Worm (Caenorhabditis elegans): ENCODE measurements around the gene F56D6.21.

The F56D6.21 gene

ce11 chrIV:3873706-3874105 is 31.0 kb upstream of the F56D6.21 start, which contains the start of gene F37C4.5:
TSS of gene F37C4.5 (minus strand) at chrIV:3873806.
- TF ChIP-seq ceh-9 (tag; optimal IDR thresholded peaks at IDR 0.05), result no peak
- TF ChIP-seq hlh-30 (tag; optimal IDR thresholded peaks at IDR 0.05; ENCODE audit: insufficient read depth), result no peak
- TF ChIP-seq pag-3 (tag; optimal IDR thresholded peaks at IDR 0.05; ENCODE audit: borderline replicate concordance), result no peak
- no peak for TF ChIP-seq pros-1 (tag; optimal IDR thresholded peaks at IDR 0.05)
- TF ChIP-seq ceh-22 (tag; optimal IDR thresholded peaks at IDR 0.05), result no peak

DNA sequence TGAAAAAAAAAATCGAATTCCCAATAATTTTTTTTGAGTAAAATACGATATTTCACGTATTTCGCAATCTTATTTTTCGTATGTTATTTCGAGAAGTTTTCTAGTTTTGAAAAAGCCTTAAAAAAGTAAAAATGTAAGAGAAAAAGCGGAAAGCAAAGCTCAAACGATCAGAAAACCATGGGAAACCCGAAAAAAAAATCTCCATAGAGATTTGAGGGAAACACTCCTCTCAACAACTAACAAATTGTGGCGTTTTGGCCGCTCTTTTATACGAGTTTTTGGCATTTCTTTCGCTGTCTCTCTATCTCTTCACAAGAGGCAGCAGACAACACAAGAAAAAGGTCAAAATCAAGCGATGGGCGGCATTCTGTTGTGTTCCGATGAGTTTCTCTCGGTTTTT is 30.3 kb upstream of the F56D6.21 start:
- TF ChIP-seq ceh-24 (tag; optimal IDR thresholded peaks at IDR 0.05), result no peak
- no peak for TF ChIP-seq ztf-16 (tag; optimal IDR thresholded peaks at IDR 0.05)
- TF ChIP-seq gmeb-2 (tag; optimal IDR thresholded peaks at IDR 0.05), result peak; percentile 5
- no peak for TF ChIP-seq ceh-14 (tag; optimal IDR thresholded peaks at IDR 0.05)
- TF ChIP-seq ceh-22 (tag; optimal IDR thresholded peaks at IDR 0.05), result no peak

DNA sequence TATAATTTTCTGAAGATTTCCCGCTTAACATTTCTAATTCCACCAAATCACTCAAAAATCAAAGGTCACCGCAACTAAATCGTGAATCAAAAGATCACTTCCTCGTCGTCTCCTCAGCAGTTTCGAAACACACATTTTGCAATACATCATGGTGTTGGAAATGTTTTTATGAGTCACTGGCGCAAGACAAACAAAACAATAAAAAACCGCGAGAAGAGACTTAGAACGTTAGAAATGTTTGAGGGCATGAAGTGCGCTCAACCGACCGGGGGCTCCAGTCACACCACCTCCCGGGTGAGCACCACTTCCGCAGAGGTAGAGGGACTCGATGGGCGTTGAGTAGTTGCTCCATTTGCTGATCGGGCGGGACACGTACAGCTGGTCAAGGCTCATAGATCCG is 29.5 kb upstream of the F56D6.21 start:
- no peak for TF ChIP-seq elt-4 (tag; optimal IDR thresholded peaks at IDR 0.05)
- no peak for TF ChIP-seq lim-6 (tag; optimal IDR thresholded peaks at IDR 0.05)
- TF ChIP-seq hlh-15 (tag; optimal IDR thresholded peaks at IDR 0.05), result no peak
- TF ChIP-seq rnt-1 (tag; optimal IDR thresholded peaks at IDR 0.05), result no peak
- TF ChIP-seq lin-11 (tag; optimal IDR thresholded peaks at IDR 0.05), result no peak
- no peak for TF ChIP-seq odd-2 (tag; optimal IDR thresholded peaks at IDR 0.05)

ce11 chrIV:3876955-3877354 is 27.8 kb upstream of the F56D6.21 start:
- TF ChIP-seq ceh-30 (tag; optimal IDR thresholded peaks at IDR 0.05) (no peak), hlh-6 (tag; optimal IDR thresholded peaks at IDR 0.05) (no peak), C08G9.2 (tag; optimal IDR thresholded peaks at IDR 0.05) (no peak), unc-55 (GFP tag; optimal IDR thresholded peaks at IDR 0.05) (no peak), fkh-10 (GFP tag; optimal IDR thresholded peaks at IDR 0.05) (no peak)

DNA sequence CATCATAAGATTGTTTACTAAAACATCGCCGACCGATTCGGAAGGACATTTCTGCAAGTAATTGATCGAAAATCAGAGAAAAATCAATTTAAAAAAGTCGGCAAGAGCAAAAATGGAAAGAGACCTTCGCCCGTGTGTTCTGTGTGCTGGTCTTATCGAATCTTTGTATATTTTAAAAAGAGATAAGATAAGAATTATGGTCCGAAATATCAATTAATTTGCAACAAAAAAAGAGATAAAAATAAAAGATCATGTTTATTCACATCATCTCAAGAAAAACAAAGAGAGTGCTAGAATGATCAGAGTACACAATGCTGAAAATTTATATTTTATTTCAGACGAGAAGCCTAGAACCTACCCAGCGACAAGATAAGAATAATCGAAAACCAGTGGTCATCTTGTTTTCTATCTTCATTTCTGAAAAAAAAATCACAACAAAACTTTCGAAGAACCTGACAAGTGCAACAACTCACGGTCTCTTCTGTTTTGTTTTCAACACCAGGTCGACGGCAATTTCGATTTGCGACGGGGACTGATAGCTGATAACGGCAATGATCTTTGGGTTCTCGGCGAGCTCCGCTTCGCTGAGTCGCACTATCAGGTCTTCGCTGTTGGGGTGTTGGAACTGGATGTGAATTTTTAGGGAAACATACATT is 26.3 kb upstream of the F56D6.21 start, which contains the start of gene F37C4.6:
Gene F37C4.6, minus strand, starts transcription at position 51 of the 656 bp plus-strand sequence.
- TF ChIP-seq syd-9 (tag; optimal IDR thresholded peaks at IDR 0.05) (no peak), elt-2 (tag; optimal IDR thresholded peaks at IDR 0.05) (peak; percentile 71)

- no peak for TF ChIP-seq nfya-1 (tag; optimal IDR thresholded peaks at IDR 0.05)
These were observed 23.6 kb upstream of the F56D6.21 start, which contains the start of the genes F37C4.8 and oac-23 for ce11 chrIV:3881119-3881518. TSS of gene F37C4.8 (minus strand) at chrIV:3881219. TSS of gene oac-23 (plus strand) at chrIV:3881441.

ce11 chrIV:3885369-3885768 is 19.4 kb upstream of the F56D6.21 start, which contains the start of gene oac-22:
TSS of gene oac-22 (plus strand) at chrIV:3885669.
- TF ChIP-seq ceh-2 (tag; optimal IDR thresholded peaks at IDR 0.05) (no peak), ceh-34 (tag; optimal IDR thresholded peaks at IDR 0.05) (no peak), K02D7.2 (tag; optimal IDR thresholded peaks at IDR 0.05) (no peak), sox-4 (tag; optimal IDR thresholded peaks at IDR 0.05) (no peak), odd-2 (tag; optimal IDR thresholded peaks at IDR 0.05) (no peak), pag-3 (tag; optimal IDR thresholded peaks at IDR 0.05; ENCODE audit: borderline replicate concordance) (no peak), syd-9 (tag; optimal IDR thresholded peaks at IDR 0.05) (no peak), ceh-45 (GFP tag; IDR thresholded peaks at IDR 0.05) (no peak), ceh-30 (tag; optimal IDR thresholded peaks at IDR 0.05) (no peak)

All from whole organism, late embryonic.